Fruit fly (Drosophila melanogaster): Measurements from ENCODE around the gene CG15337.

dm6 chrX:8176291-8177029 is 16.6 kb downstream of the CG15337 start:
- no peak for TF ChIP-seq CTCF (optimal IDR thresholded peaks at IDR 0.05)
- TF ChIP-seq CG8478 (optimal IDR thresholded peaks at IDR 0.05): no peak
